Worm (Caenorhabditis elegans) whole organism, mixed stage, embryonic: ENCODE data around the gene T16G12.12.

ENCODE experiments used
- ceh-83 ChIP-seq: fragments of 200-800 bp; sonication (Bioruptor generic); optimal IDR thresholded peaks from 2 replicates; lab custom pipeline; 2018; ENCODE audit warnings: mild to moderate bottlenecking, missing genetic modification characterization, missing compliant biosample characterization
- ces-1 ChIP-seq: fragments of 150-350 bp; optimal IDR thresholded peaks from 2 replicates; lab custom pipeline; 2014; ENCODE audit warnings: missing biosample characterization, missing genetic modification reagents, missing genetic modification characterization
- drap-1 ChIP-seq: fragments of 200-800 bp; sonication (Bioruptor generic); optimal IDR thresholded peaks from 3 replicates; lab custom pipeline; 2018; ENCODE audit warnings: mild to moderate bottlenecking, missing genetic modification characterization, missing compliant biosample characterization
- flh-1 ChIP-seq: fragments of 200-800 bp; sonication (Bioruptor generic); optimal IDR thresholded peaks from 2 replicates; lab custom pipeline; 2018; ENCODE audit warnings: mild to moderate bottlenecking, missing genetic modification characterization, moderate library complexity, missing compliant biosample characterization
- lin-13 ChIP-seq: fragments of 150-350 bp; optimal IDR thresholded peaks from 2 replicates; lab custom pipeline; 2014; ENCODE audit warnings: missing biosample characterization, missing genetic modification characterization
- mep-1 ChIP-seq: fragments of 150-350 bp; optimal IDR thresholded peaks from 2 replicates; lab custom pipeline; 2017; ENCODE audit warnings: missing biosample characterization, missing genetic modification reagents, missing genetic modification characterization, inconsistent platforms
- mls-2 ChIP-seq: sonication (generic microtip); optimal IDR thresholded peaks from 2 replicates; lab custom pipeline; 2016; ENCODE audit warnings: mild to moderate bottlenecking, missing genetic modification characterization, moderate library complexity, missing compliant biosample characterization
- nhr-12 ChIP-seq: fragments of 150-350 bp; optimal IDR thresholded peaks from 2 replicates; lab custom pipeline; 2014; ENCODE audit warnings: missing biosample characterization, missing genetic modification characterization
- nhr-76 ChIP-seq: sonication (generic microtip); optimal IDR thresholded peaks from 2 replicates; lab custom pipeline; 2017; ENCODE audit warnings: missing biosample characterization, missing genetic modification characterization
- snpc-4 ChIP-seq: fragments of 150-350 bp; optimal IDR thresholded peaks from 2 replicates; lab custom pipeline; 2014; ENCODE audit warnings: missing biosample characterization, missing genetic modification characterization
- sptf-1 ChIP-seq: sonication (generic microtip); optimal IDR thresholded peaks from 2 replicates; lab custom pipeline; 2017; ENCODE audit warnings: mild to moderate bottlenecking, missing genetic modification characterization, moderate library complexity, missing compliant biosample characterization
- unc-39 ChIP-seq: fragments of 150-350 bp; optimal IDR thresholded peaks from 2 replicates; lab custom pipeline; 2014; ENCODE audit warnings: missing biosample characterization, missing genetic modification characterization
- unc-62 ChIP-seq: fragments of 150-350 bp; optimal IDR thresholded peaks from 2 replicates; lab custom pipeline; 2014; ENCODE audit warnings: missing biosample characterization, missing genetic modification reagents, missing genetic modification characterization

ce11 chrIII:10085103-10085502 is 31.7 kb downstream of the T16G12.12 start, which contains the start of gene T16H12.13:
- no peak for TF ChIP-seq sptf-1 (tag; lab: Kevin White, UChicago)
- no peak for TF ChIP-seq unc-39 (tag; lab: Kevin White, UChicago)
- TF ChIP-seq flh-1 (GFP tag; lab: Kevin White, UChicago): no peak
- no peak for TF ChIP-seq mls-2 (tag; lab: Kevin White, UChicago)
- no peak for TF ChIP-seq drap-1 (GFP tag; lab: Kevin White, UChicago)
- no peak for TF ChIP-seq snpc-4 (tag; lab: Kevin White, UChicago)
- TF ChIP-seq nhr-12: no peak
- TF ChIP-seq ces-1 (GFP tag; lab: Kevin White, UChicago): no peak
- TF ChIP-seq mep-1 (tag; lab: Kevin White, UChicago): no peak
- no peak for TF ChIP-seq lin-13 (tag; lab: Kevin White, UChicago)
- no peak for TF ChIP-seq nhr-76 (tag; lab: Kevin White, UChicago)
- no peak for TF ChIP-seq unc-62
- no peak for TF ChIP-seq ceh-83 (GFP tag; lab: Kevin White, UChicago)
